Fruit fly (Drosophila melanogaster) whole organism, pupa: ENCODE data around the gene CG7724.

ENCODE experiments used
- CG10348 ChIP-seq: fragments of 200-800 bp; sonication (Bioruptor generic); IDR thresholded peaks from 2 replicates; pipeline ENCODE4 v1.3.6; 2022; ENCODE audit warnings: missing biosample characterization, missing genetic modification characterization
- CG12605 ChIP-seq: fragments of 200-800 bp; sonication (Bioruptor generic); IDR thresholded peaks from 2 replicates; pipeline ENCODE4 v1.3.6; 2022; ENCODE audit warnings: missing biosample characterization, missing genetic modification characterization
- CG13204 ChIP-seq: fragments of 200-800 bp; sonication (Bioruptor generic); optimal IDR thresholded peaks from 2 replicates; lab custom pipeline; 2018; ENCODE audit warnings: missing biosample characterization, mild to moderate bottlenecking, missing genetic modification characterization, moderate library complexity
- CG14655 ChIP-seq: fragments of 200-800 bp; sonication (Bioruptor generic); optimal IDR thresholded peaks from 3 replicates; lab custom pipeline; 2017; ENCODE audit warnings: mild to moderate bottlenecking, missing biosample characterization, missing genetic modification reagents, missing genetic modification characterization
- CG15710 ChIP-seq: fragments of 200-800 bp; sonication (Bioruptor generic); optimal IDR thresholded peaks from 2 replicates; lab custom pipeline; 2018; ENCODE audit warnings: missing biosample characterization, mild to moderate bottlenecking, missing genetic modification characterization, moderate library complexity
- CG17806 ChIP-seq: fragments of 200-800 bp; sonication (Bioruptor generic); optimal IDR thresholded peaks from 2 replicates; lab custom pipeline; 2018; ENCODE audit warnings: missing biosample characterization, mild to moderate bottlenecking, missing genetic modification characterization, moderate library complexity
- CG32121 ChIP-seq: fragments of 200-800 bp; sonication (Bioruptor generic); IDR thresholded peaks from 2 replicates; pipeline ENCODE4 v1.3.6; 2022; ENCODE audit warnings: missing biosample characterization, missing genetic modification characterization
- CG34367 ChIP-seq: fragments of 200-800 bp; sonication (Bioruptor generic); optimal IDR thresholded peaks from 2 replicates; lab custom pipeline; 2018; ENCODE audit warnings: missing biosample characterization, mild to moderate bottlenecking, missing genetic modification characterization
- CG4496 ChIP-seq: fragments of 200-800 bp; sonication (Bioruptor generic); IDR thresholded peaks from 3 replicates; pipeline ENCODE4 v1.3.6; 2022; ENCODE audit warnings: missing biosample characterization, missing genetic modification characterization
- CG8159 ChIP-seq: fragments of 200-800 bp; sonication (Bioruptor generic); optimal IDR thresholded peaks from 3 replicates; lab custom pipeline; 2018; ENCODE audit warnings: missing biosample characterization, mild to moderate bottlenecking, missing genetic modification characterization, moderate library complexity
- CG8301 ChIP-seq: fragments of 200-800 bp; sonication (Bioruptor generic); optimal IDR thresholded peaks from 2 replicates; lab custom pipeline; 2018; ENCODE audit warnings: missing biosample characterization, mild to moderate bottlenecking, missing genetic modification characterization
- CG9948 ChIP-seq: fragments of 200-800 bp; sonication (Bioruptor generic); optimal IDR thresholded peaks from 2 replicates; lab custom pipeline; 2018; ENCODE audit warnings: missing biosample characterization, mild to moderate bottlenecking, missing genetic modification characterization, moderate library complexity
- D1 ChIP-seq: fragments of 200-800 bp; sonication (Bioruptor generic); optimal IDR thresholded peaks from 2 replicates; lab custom pipeline; 2018; ENCODE audit warnings: missing biosample characterization, mild to moderate bottlenecking, missing genetic modification characterization, moderate library complexity
- EcR ChIP-seq: fragments of 200-800 bp; sonication (Bioruptor generic); optimal IDR thresholded peaks from 3 replicates; lab custom pipeline; 2019; ENCODE audit warnings: missing biosample characterization, missing genetic modification characterization, mild to moderate bottlenecking, moderate library complexity, missing genetic modification reagents
- Ets98B ChIP-seq: fragments of 200-800 bp; sonication (Bioruptor generic); IDR thresholded peaks from 2 replicates; pipeline ENCODE4 v1.3.6; 2022; ENCODE audit warnings: missing biosample characterization, missing genetic modification characterization
- Pif1A ChIP-seq: fragments of 200-800 bp; sonication (Bioruptor generic); optimal IDR thresholded peaks from 3 replicates; lab custom pipeline; 2016; ENCODE audit warnings: missing biosample characterization, missing genetic modification characterization
- Pif1B ChIP-seq: fragments of 200-800 bp; sonication (Bioruptor generic); optimal IDR thresholded peaks from 3 replicates; lab custom pipeline; 2016; ENCODE audit warnings: missing biosample characterization, missing genetic modification characterization
- Snoo ChIP-seq: fragments of 200-800 bp; sonication (Bioruptor generic); optimal IDR thresholded peaks from 3 replicates; lab custom pipeline; 2017; ENCODE audit warnings: missing biosample characterization, mild to moderate bottlenecking, missing genetic modification characterization, inconsistent platforms
- fd96Ca ChIP-seq: fragments of 200-800 bp; sonication (Bioruptor generic); IDR thresholded peaks from 3 replicates; pipeline ENCODE4 v1.3.6; 2022; ENCODE audit warnings: missing biosample characterization, missing genetic modification characterization
- gl ChIP-seq: fragments of 200-800 bp; sonication (Bioruptor generic); optimal IDR thresholded peaks from 2 replicates; lab custom pipeline; 2018; ENCODE audit warnings: missing biosample characterization, mild to moderate bottlenecking, missing genetic modification characterization
- rn ChIP-seq: fragments of 200-800 bp; sonication (Bioruptor generic); IDR thresholded peaks from 2 replicates; pipeline ENCODE4 v1.3.6; 2022; ENCODE audit warnings: missing biosample characterization, missing genetic modification characterization

CG7724 gene

DNA sequence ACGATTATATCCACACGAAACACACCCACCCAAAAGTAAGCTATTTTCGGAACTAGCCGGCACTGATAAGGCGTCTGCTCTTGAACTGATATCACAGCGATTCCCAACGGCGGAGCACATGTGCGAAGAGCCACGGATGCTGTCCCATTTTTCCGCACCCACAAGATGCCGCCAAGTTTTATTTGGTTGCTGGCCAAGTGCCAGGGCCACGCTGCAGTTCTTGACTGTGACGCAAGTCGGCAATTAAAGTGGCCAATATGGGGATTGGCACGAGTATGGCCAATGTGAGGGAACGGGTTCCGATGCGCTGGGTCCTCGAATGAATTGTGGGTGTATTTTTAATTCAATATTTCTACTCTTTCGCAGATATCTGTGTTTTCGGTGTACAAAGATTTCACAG is 1.5 kb upstream of the CG7724 start:
- TF ChIP-seq CG10348 (GFP tag; lab: Robert Waterston, UW): no peak
- no peak for TF ChIP-seq Pif1B (GFP tag; lab: Kevin White, UChicago)
- TF ChIP-seq CG8301 (tag; lab: Kevin White, UChicago): no peak
- no peak for TF ChIP-seq CG15710 (tag; lab: Kevin White, UChicago)
- no peak for TF ChIP-seq CG12605 (GFP tag; lab: Robert Waterston, UW)
- no peak for TF ChIP-seq EcR (GFP tag; lab: Kevin White, UChicago)
- no peak for TF ChIP-seq fd96Ca (GFP tag; lab: Robert Waterston, UW)
- peak; percentile 65; the same call in 1 of the 2 replicates for TF ChIP-seq CG32121
- TF ChIP-seq Ets98B (GFP tag; lab: Robert Waterston, UW): no peak
- TF ChIP-seq, all 21 proteins: peak for 1

DNA sequence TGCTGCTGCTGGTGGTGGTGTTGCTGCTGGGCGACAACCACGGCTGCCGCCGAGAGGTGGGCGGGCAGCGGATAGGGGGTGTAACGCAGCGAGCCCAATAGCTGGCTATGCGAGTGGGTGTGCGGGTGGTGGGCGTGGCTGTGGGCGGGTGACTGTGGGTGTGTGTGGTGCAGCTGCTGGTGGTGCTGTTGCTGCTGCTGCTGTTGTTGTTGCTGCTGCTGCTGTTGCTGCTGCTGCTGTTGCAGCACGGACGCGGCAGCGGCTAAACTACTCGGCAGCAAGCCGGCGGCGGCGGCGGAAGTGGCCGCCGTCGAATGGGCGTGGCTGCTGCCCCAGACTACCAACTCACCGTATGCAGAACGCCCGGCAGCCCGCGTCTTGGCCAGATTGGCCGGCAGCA is 21.9 kb downstream of the CG7724 start:
- no peak for TF ChIP-seq CG32121
- no peak for TF ChIP-seq CG8159
- TF ChIP-seq gl (tag; lab: Kevin White, UChicago): no peak
- TF ChIP-seq D1: no peak
- TF ChIP-seq CG34367: no peak
- no peak for TF ChIP-seq CG12605 (GFP tag; lab: Robert Waterston, UW)
- TF ChIP-seq CG13204 (GFP tag; lab: Kevin White, UChicago): no peak
- no peak for TF ChIP-seq Snoo (tag; lab: Kevin White, UChicago)
- TF ChIP-seq Ets98B (GFP tag; lab: Robert Waterston, UW): no peak
- TF ChIP-seq rn (GFP tag; lab: Robert Waterston, UW): no peak
- TF ChIP-seq CG4496 (GFP tag; lab: Robert Waterston, UW): no peak
- TF ChIP-seq Pif1A (GFP tag; lab: Kevin White, UChicago): no peak
- TF ChIP-seq EcR (GFP tag; lab: Kevin White, UChicago): no peak
- no peak for TF ChIP-seq CG17806 (tag; lab: Kevin White, UChicago)

dm6 chr3L:17106492-17106891 is 51.1 kb downstream of the CG7724 start:
- no peak for TF ChIP-seq CG17806 (tag; lab: Kevin White, UChicago)
- TF ChIP-seq CG14655 (GFP tag; lab: Kevin White, UChicago): no peak
- TF ChIP-seq CG9948 (tag; lab: Kevin White, UChicago): no peak
- no peak for TF ChIP-seq Pif1B (GFP tag; lab: Kevin White, UChicago)
- no peak for TF ChIP-seq gl (tag; lab: Kevin White, UChicago)
- TF ChIP-seq EcR (GFP tag; lab: Kevin White, UChicago): no peak
- TF ChIP-seq CG12605 (GFP tag; lab: Robert Waterston, UW): no peak
- no peak for TF ChIP-seq rn (GFP tag; lab: Robert Waterston, UW)
- TF ChIP-seq D1: no peak
- TF ChIP-seq Ets98B (GFP tag; lab: Robert Waterston, UW): no peak
- no peak for TF ChIP-seq CG32121
- TF ChIP-seq CG34367: no peak
- TF ChIP-seq Snoo (tag; lab: Kevin White, UChicago): no peak
